Worm (Caenorhabditis elegans) whole organism, L4 larva: Measurements from ENCODE around the gene grwd-1.

Source experiments
- F26F4.8 ChIP-seq: fragments of 200-800 bp; sonication (Bioruptor generic); conservative IDR thresholded peaks from 2 replicates; pipeline ENCODE4 v1.3.6; 2022; ENCODE audit warnings: missing genetic modification characterization, missing compliant biosample characterization
- T20F7.1 ChIP-seq: fragments of 200-800 bp; sonication (Bioruptor generic); optimal IDR thresholded peaks from 2 replicates; lab custom pipeline; 2018; ENCODE audit warnings: mild to moderate bottlenecking, missing genetic modification characterization, missing compliant biosample characterization
- T26A8.4 ChIP-seq: fragments of 200-800 bp; sonication (Bioruptor generic); IDR thresholded peaks from 2 replicates; pipeline ENCODE4 v1.3.6; 2022; ENCODE audit warnings: missing genetic modification characterization, missing compliant biosample characterization
- Y48G9A.11 ChIP-seq: fragments of 200-800 bp; sonication (Bioruptor generic); IDR thresholded peaks from 2 replicates; pipeline ENCODE4 v1.3.6; 2022; ENCODE audit warnings: missing genetic modification reagents, missing genetic modification characterization, missing compliant biosample characterization
- ZK546.5 ChIP-seq, 2 experiments: sonication (generic microtip); optimal IDR thresholded peaks; 2 replicates each; lab custom pipeline; 2017; ENCODE audit warnings: missing biosample characterization in 2 of 2, missing genetic modification characterization in 2 of 2
- aha-1 ChIP-seq: fragments of 150-350 bp; peaks from one replicate; lab custom pipeline; 2014; ENCODE audit warnings: missing biosample characterization, missing genetic modification characterization
- ama-1 ChIP-seq: fragments of 150-350 bp; optimal IDR thresholded peaks from 2 replicates; lab custom pipeline; 2014; ENCODE audit warnings: inconsistent platforms, mixed read lengths
- ceh-20 ChIP-seq: fragments of 200-800 bp; sonication (Bioruptor generic); IDR thresholded peaks from 2 replicates; pipeline ENCODE4 v1.3.6; 2022; ENCODE audit warnings: missing genetic modification reagents, missing genetic modification characterization, missing compliant biosample characterization
- ceh-62 ChIP-seq: sonication (generic microtip); optimal IDR thresholded peaks from 2 replicates; lab custom pipeline; 2017; ENCODE audit warnings: missing biosample characterization, missing genetic modification characterization
- cey-2 ChIP-seq: sonication (generic microtip); optimal IDR thresholded peaks from 3 replicates; lab custom pipeline; 2017; ENCODE audit warnings: missing genetic modification characterization, mild to moderate bottlenecking, missing compliant biosample characterization, antibody characterized with exemption, borderline replicate concordance; ENCODE audit not compliant: insufficient read depth
- ctbp-1 ChIP-seq: fragments of 200-800 bp; sonication (Bioruptor generic); IDR thresholded peaks from 2 replicates; pipeline ENCODE4 v1.3.6; 2022; ENCODE audit warnings: missing genetic modification reagents, missing genetic modification characterization, missing compliant biosample characterization
- daf-16 ChIP-seq, 3 experiments: sonication (generic microtip); optimal IDR thresholded peaks; 2 replicates each; lab custom pipeline; 2016 to 2017; ENCODE audit warnings: missing genetic modification characterization in 3 of 3, missing genetic modification reagents in 3 of 3, mild to moderate bottlenecking in 2 of 3, missing compliant biosample characterization in 2 of 3, missing biosample characterization in 1 of 3, moderate library complexity in 1 of 3
- daf-19 ChIP-seq: fragments of 200-800 bp; sonication (Bioruptor generic); conservative IDR thresholded peaks from 2 replicates; pipeline ENCODE4 v1.3.6; 2022; ENCODE audit warnings: missing genetic modification characterization, missing compliant biosample characterization
- dmd-6 ChIP-seq: fragments of 200-800 bp; sonication (Bioruptor generic); IDR thresholded peaks from 2 replicates; pipeline ENCODE4 v1.3.6; 2022; ENCODE audit warnings: missing genetic modification reagents, missing genetic modification characterization, missing compliant biosample characterization
- duxl-1 ChIP-seq: sonication (generic microtip); optimal IDR thresholded peaks from 2 replicates; lab custom pipeline; 2016; ENCODE audit warnings: mild to moderate bottlenecking, missing genetic modification characterization, moderate library complexity, missing compliant biosample characterization; ENCODE audit not compliant: poor library complexity
- dve-1 ChIP-seq: sonication (generic microtip); optimal IDR thresholded peaks from 2 replicates; lab custom pipeline; 2017; ENCODE audit warnings: antibody characterized with exemption, mild to moderate bottlenecking, missing genetic modification characterization, missing compliant biosample characterization; ENCODE audit not compliant: insufficient read depth
- egl-27 ChIP-seq: sonication (generic microtip); optimal IDR thresholded peaks from 3 replicates; lab custom pipeline; 2017; ENCODE audit warnings: missing biosample characterization, missing genetic modification reagents, missing genetic modification characterization
- egl-43 ChIP-seq: fragments of 200-800 bp; sonication (Bioruptor generic); IDR thresholded peaks from 2 replicates; pipeline ENCODE4 v1.3.6; 2022; ENCODE audit warnings: missing genetic modification reagents, missing genetic modification characterization, missing compliant biosample characterization
- gei-8 ChIP-seq: fragments of 200-800 bp; sonication (Bioruptor generic); optimal IDR thresholded peaks from 2 replicates; lab custom pipeline; 2018; ENCODE audit warnings: mild to moderate bottlenecking, missing genetic modification characterization, missing compliant biosample characterization
- hlh-11 ChIP-seq: fragments of 200-800 bp; sonication (Bioruptor generic); optimal IDR thresholded peaks from 2 replicates; lab custom pipeline; 2018; ENCODE audit warnings: mild to moderate bottlenecking, missing genetic modification characterization, missing compliant biosample characterization
- hlh-30 ChIP-seq: sonication (generic microtip); optimal IDR thresholded peaks from 2 replicates; lab custom pipeline; 2017; ENCODE audit warnings: antibody characterized with exemption, mild to moderate bottlenecking, missing genetic modification characterization, missing compliant biosample characterization; ENCODE audit not compliant: insufficient read depth
- hmg-1.1 ChIP-seq: fragments of 200-800 bp; sonication (Bioruptor generic); IDR thresholded peaks from 2 replicates; pipeline ENCODE4 v1.3.6; 2022; ENCODE audit warnings: missing genetic modification reagents, missing genetic modification characterization, missing compliant biosample characterization
- lim-7 ChIP-seq: fragments of 200-800 bp; sonication (Bioruptor generic); IDR thresholded peaks from 2 replicates; pipeline ENCODE4 v1.3.6; 2022; ENCODE audit warnings: missing genetic modification characterization, missing compliant biosample characterization
- lin-13 ChIP-seq: fragments of 150-350 bp; optimal IDR thresholded peaks from 2 replicates; lab custom pipeline; 2014; ENCODE audit warnings: missing biosample characterization, missing genetic modification reagents, missing genetic modification characterization
- lin-15B ChIP-seq: fragments of 150-350 bp; sonication (generic microtip); optimal IDR thresholded peaks from 3 replicates; lab custom pipeline; 2014; ENCODE audit warnings: missing biosample characterization, missing genetic modification characterization
- lin-29 ChIP-seq: fragments of 200-800 bp; sonication (Bioruptor generic); IDR thresholded peaks from 2 replicates; pipeline ENCODE4 v1.3.6; 2022; ENCODE audit warnings: missing genetic modification reagents, missing genetic modification characterization, missing compliant biosample characterization
- lin-38 ChIP-seq: fragments of 200-800 bp; sonication (Bioruptor generic); IDR thresholded peaks from 2 replicates; pipeline ENCODE4 v1.3.6; 2022; ENCODE audit warnings: missing genetic modification reagents, missing genetic modification characterization, missing compliant biosample characterization
- lin-39 ChIP-seq: fragments of 150-350 bp; optimal IDR thresholded peaks from 2 replicates; lab custom pipeline; 2014; ENCODE audit warnings: missing biosample characterization, missing genetic modification reagents, missing genetic modification characterization
- madf-9 ChIP-seq: fragments of 200-800 bp; sonication (Bioruptor generic); conservative IDR thresholded peaks from 2 replicates; pipeline ENCODE4 v1.3.6; 2022; ENCODE audit warnings: missing genetic modification reagents, missing genetic modification characterization, missing compliant biosample characterization
- mep-1 ChIP-seq: fragments of 150-350 bp; sonication (generic microtip); optimal IDR thresholded peaks from 3 replicates; lab custom pipeline; 2014; ENCODE audit warnings: missing biosample characterization, missing genetic modification characterization
- mxl-2 ChIP-seq: fragments of 200-800 bp; sonication (Bioruptor generic); conservative IDR thresholded peaks from 2 replicates; pipeline ENCODE4 v1.3.6; 2022; ENCODE audit warnings: missing genetic modification reagents, missing genetic modification characterization, missing compliant biosample characterization
- nhr-102 ChIP-seq: sonication (generic microtip); optimal IDR thresholded peaks from 2 replicates; lab custom pipeline; 2016; ENCODE audit warnings: mild to moderate bottlenecking, missing genetic modification characterization, moderate library complexity, missing compliant biosample characterization
- nhr-25 ChIP-seq: sonication (generic microtip); optimal IDR thresholded peaks from 2 replicates; lab custom pipeline; 2017; ENCODE audit warnings: missing genetic modification characterization, mild to moderate bottlenecking, missing compliant biosample characterization, antibody characterized with exemption, moderate library complexity, borderline replicate concordance; ENCODE audit not compliant: insufficient read depth
- nhr-42 ChIP-seq: fragments of 200-800 bp; sonication (Bioruptor generic); IDR thresholded peaks from 2 replicates; pipeline ENCODE4 v1.3.6; 2022; ENCODE audit warnings: missing genetic modification characterization, missing compliant biosample characterization
- nhr-48 ChIP-seq: sonication (generic microtip); optimal IDR thresholded peaks from 2 replicates; lab custom pipeline; 2016; ENCODE audit warnings: mild to moderate bottlenecking, missing genetic modification characterization, missing compliant biosample characterization
- nhr-6 ChIP-seq: fragments of 150-350 bp; optimal IDR thresholded peaks from 2 replicates; lab custom pipeline; 2014; ENCODE audit warnings: missing biosample characterization, missing genetic modification characterization
- nhr-77 ChIP-seq: fragments of 150-350 bp; optimal IDR thresholded peaks from 2 replicates; lab custom pipeline; 2014; ENCODE audit warnings: missing biosample characterization, missing genetic modification characterization
- rbr-2 ChIP-seq: sonication (generic microtip); optimal IDR thresholded peaks from 2 replicates; lab custom pipeline; 2016; ENCODE audit warnings: missing genotype, missing genetic modification characterization, missing compliant biosample characterization
- tag-97 ChIP-seq: fragments of 200-800 bp; sonication (Bioruptor generic); IDR thresholded peaks from 2 replicates; pipeline ENCODE4 v1.3.6; 2022; ENCODE audit warnings: missing genetic modification characterization, missing compliant biosample characterization
- tra-1 ChIP-seq: fragments of 200-800 bp; sonication (Bioruptor generic); IDR thresholded peaks from 2 replicates; pipeline ENCODE4 v1.3.6; 2022; ENCODE audit warnings: missing genetic modification reagents, missing genetic modification characterization, missing compliant biosample characterization
- unc-62 ChIP-seq, 3 experiments: fragments of 150-350 bp in 1 of 3; sonication (generic microtip); optimal IDR thresholded peaks in 2 of 3; peaks in 1 of 3; 1 replicate in 1 of 3; 2 replicates in 2 of 3; lab custom pipeline; 2014 to 2017; ENCODE audit warnings: missing biosample characterization in 3 of 3, missing genetic modification characterization in 3 of 3, missing genetic modification reagents in 3 of 3, missing genotype in 1 of 3
- zfp-2 ChIP-seq: sonication (generic microtip); optimal IDR thresholded peaks from 2 replicates; lab custom pipeline; 2016; ENCODE audit warnings: mild to moderate bottlenecking, missing genetic modification characterization, missing compliant biosample characterization
- zfp-3 ChIP-seq: fragments of 200-800 bp; sonication (Bioruptor generic); conservative IDR thresholded peaks from 2 replicates; pipeline ENCODE4 v1.3.6; 2022; ENCODE audit warnings: missing genetic modification reagents, missing genetic modification characterization, missing compliant biosample characterization
- ztf-11 ChIP-seq: fragments of 150-350 bp; optimal IDR thresholded peaks from 2 replicates; lab custom pipeline; 2014; ENCODE audit warnings: missing biosample characterization, missing genetic modification characterization

Gene grwd-1

DNA sequence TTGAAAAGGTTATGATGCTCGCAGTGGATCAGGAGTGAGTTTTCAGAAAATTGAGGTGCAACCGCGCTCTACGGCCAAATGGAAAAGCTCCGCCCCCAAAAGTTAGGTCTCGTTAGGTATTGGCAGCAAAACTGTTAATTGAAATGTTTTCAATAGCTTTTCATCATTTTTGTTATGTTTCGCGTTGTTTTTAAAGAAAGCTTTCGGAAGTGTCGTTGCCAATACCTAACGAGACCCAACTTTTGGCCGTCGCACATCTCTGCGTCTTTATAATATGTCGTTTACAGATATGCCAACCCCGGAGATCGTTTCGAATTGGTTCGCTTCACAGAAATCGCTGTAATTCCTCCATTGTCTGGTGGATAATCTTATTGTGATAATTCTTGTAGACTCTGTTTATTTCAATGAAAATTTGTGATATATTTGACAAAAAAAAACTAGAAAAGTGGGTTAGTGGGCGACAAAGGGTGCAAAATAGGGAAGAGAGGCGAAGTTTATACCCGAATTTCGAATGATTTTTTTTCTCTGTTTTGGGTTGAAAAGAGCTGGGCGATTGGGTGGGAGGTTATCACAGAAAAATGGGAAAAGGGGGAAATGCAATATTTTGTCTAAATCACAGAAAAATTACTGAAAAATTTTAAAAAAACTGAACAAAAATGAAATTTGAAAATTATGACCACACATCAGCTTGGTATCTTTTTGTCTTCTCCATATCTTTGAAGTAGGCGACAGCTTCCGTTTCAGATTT is 43.2 kb downstream of the grwd-1 start:
- TF ChIP-seq nhr-102 (tag; lab: Kevin White, UChicago) (peak; percentile 83), dve-1 (tag; lab: Kevin White, UChicago) (peak; percentile 61), hlh-30 (tag; lab: Kevin White, UChicago) (no peak), nhr-25 (tag; lab: Kevin White, UChicago) (peak; percentile 27), T26A8.4 (GFP tag; lab: Robert Waterston, UW) (peak; percentile 71), nhr-77 (tag; lab: Kevin White, UChicago) (peak; percentile 0), gei-8 (GFP tag; lab: Kevin White, UChicago) (peak; percentile 34), mxl-2 (GFP tag; lab: Robert Waterston, UW) (no peak), unc-62 (GFP tag; optimal IDR thresholded peaks at IDR 0.05 in 1 of 2; lab: Kevin White, UChicago) (peak in 1 of 2 experiments; percentile 60), unc-62 (tag; optimal IDR thresholded peaks at IDR 0.05; lab: Kevin White, UChicago) (no peak), cey-2 (no peak), Y48G9A.11 (GFP tag; lab: Robert Waterston, UW) (0 out of 2 replicates have a peak, but pooled peaks have one; percentile 30), lin-38 (peak; percentile 80), nhr-42 (0 out of 2 replicates have a peak, but pooled peaks have one; percentile 4), hmg-1.1 (peak; percentile 29; the same call in 1 of the 2 replicates), F26F4.8 (GFP tag; lab: Robert Waterston, UW) (no peak), nhr-48 (tag; lab: Kevin White, UChicago) (peak; percentile 61), daf-16 (GFP tag; optimal IDR thresholded peaks at IDR 0.05; lab: Kevin White, UChicago) (no peak), daf-16 (tag; optimal IDR thresholded peaks at IDR 0.05; lab: Kevin White, UChicago) (peak; percentile 54), hlh-11 (peak; percentile 24), ZK546.5 (tag; optimal IDR thresholded peaks at IDR 0.05; lab: Kevin White, UChicago) (no peak), lin-29 (GFP tag; lab: Robert Waterston, UW) (no peak), ama-1 (peak; percentile 55), egl-43 (0 out of 2 replicates have a peak, but pooled peaks have one; percentile 7), lin-15B (tag; lab: Kevin White, UChicago) (no peak), nhr-6 (peak; percentile 38), lim-7 (GFP tag; lab: Robert Waterston, UW) (peak; percentile 58; the same call in 1 of the 2 replicates), daf-19 (0 out of 2 replicates have a peak, but pooled peaks have one; percentile 25), duxl-1 (peak; percentile 66), ctbp-1 (GFP tag; lab: Robert Waterston, UW) (no peak), ceh-62 (tag; lab: Kevin White, UChicago) (no peak), ztf-11 (tag; lab: Kevin White, UChicago) (no peak), lin-13 (GFP tag; lab: Kevin White, UChicago) (peak; percentile 54), ceh-20 (GFP tag; lab: Robert Waterston, UW) (no peak; the same call in 1 of the 2 replicates), lin-39 (no peak), zfp-3 (GFP tag; lab: Robert Waterston, UW) (peak; percentile 90), tag-97 (no peak), madf-9 (GFP tag; lab: Robert Waterston, UW) (peak; percentile 61), aha-1 (tag; lab: Kevin White, UChicago) (peak; percentile 97), mep-1 (tag; lab: Kevin White, UChicago) (peak; percentile 35), rbr-2 (peak; percentile 14), zfp-2 (tag; lab: Kevin White, UChicago) (no peak), tra-1 (GFP tag; lab: Robert Waterston, UW) (no peak), T20F7.1 (GFP tag; lab: Kevin White, UChicago) (peak; percentile 7), egl-27 (tag; lab: Kevin White, UChicago) (no peak), dmd-6 (GFP tag; lab: Robert Waterston, UW) (peak; percentile 57)
